In genomic region chrX:17676679-17677078, ce11 we compare ENCODE assay signal across 2 worm cellular contexts.
TF ChIP-seq lines count a peak whose summit lies in the region.

No protein-coding gene starts in this region.

TF ChIP-seq in whole organism, L4 larva, 104 proteins besides CTCF, POLR2A, EP300 and RAD21:
- TF ChIP-seq set-16 (GFP tag; IDR thresholded peaks at IDR 0.05; lab: Robert Waterston, UW) (peak; percentile 56; the same call in 1 of the 2 replicates), nhr-10 (tag; optimal IDR thresholded peaks at IDR 0.05; lab: Kevin White, UChicago) (no peak)

TF ChIP-seq in whole organism, young adult, 124 proteins besides CTCF, POLR2A, EP300 and RAD21:
- TF ChIP-seq ztf-26 (tag; optimal IDR thresholded peaks at IDR 0.05; lab: Kevin White, UChicago) (no peak), him-1 (tag; optimal IDR thresholded peaks at IDR 0.05; lab: Kevin White, UChicago) (no peak), ztf-18 (tag; optimal IDR thresholded peaks at IDR 0.05; lab: Kevin White, UChicago) (no peak), zfh-2 (GFP tag; conservative IDR thresholded peaks at IDR 0.05; lab: Robert Waterston, UW) (peak; percentile 75), gei-17 (GFP tag; optimal IDR thresholded peaks at IDR 0.05; lab: Kevin White, UChicago) (no peak)
TF ChIP-seq in whole organism, young adult: peak in this region for 1.
